Fruit fly (Drosophila melanogaster) whole organism: ENCODE measurements around the gene Nelf-A.

Experiments used
- CG8478 ChIP-seq: fragments of >200 bp; optimal IDR thresholded peaks from 2 replicates; lab custom pipeline; 2018; ENCODE audit warnings: inconsistent platforms
- Dll ChIP-seq: fragments of >200 bp; optimal IDR thresholded peaks from 2 replicates; lab custom pipeline; 2017
- EcR ChIP-seq, 2 experiments: fragments of >200 bp; optimal IDR thresholded peaks; 2 replicates each; lab custom pipeline; 2017; ENCODE audit warnings: missing biosample characterization in 2 of 2, missing genetic modification characterization in 2 of 2, missing genetic modification reagents in 2 of 2
- pan ChIP-seq: fragments of >200 bp; optimal IDR thresholded peaks from 2 replicates; lab custom pipeline; 2017
- psq ChIP-seq: fragments of >200 bp; optimal IDR thresholded peaks from 2 replicates; lab custom pipeline; 2017
- usp ChIP-seq: fragments of >200 bp; optimal IDR thresholded peaks from 2 replicates; lab custom pipeline; 2017; ENCODE audit warnings: missing biosample characterization, missing genetic modification characterization, mixed read lengths

DNA sequence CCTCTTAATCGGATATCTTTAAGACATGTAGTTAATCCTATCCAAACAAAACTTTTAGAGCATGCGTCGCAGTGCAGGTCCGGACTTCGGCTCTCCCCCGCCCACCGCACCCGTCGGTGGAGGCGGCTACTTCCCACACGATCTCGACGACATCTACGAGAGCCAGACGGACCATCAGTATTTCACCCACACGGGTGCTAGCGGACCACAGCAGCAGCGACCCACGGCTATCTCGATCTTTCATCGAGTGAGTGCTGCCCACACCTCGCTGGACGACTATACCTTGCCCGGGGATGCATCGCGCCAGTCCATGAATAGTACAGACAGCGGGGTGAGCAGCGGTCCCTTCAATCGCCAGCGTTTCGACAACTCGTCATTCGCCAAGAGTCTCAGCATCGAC is 21.9 kb upstream of the Nelf-A start:
- TF ChIP-seq pan (lab: Kevin White, UChicago), result no peak
- no peak for TF ChIP-seq psq (lab: Kevin White, UChicago)
- no peak for TF ChIP-seq usp (GFP tag; lab: Kevin White, UChicago)
- no peak for TF ChIP-seq CG8478 (lab: Kevin White, UChicago)
- no peak for TF ChIP-seq EcR (GFP tag; optimal IDR thresholded peaks at IDR 0.05; lab: Kevin White, UChicago)
- no peak for TF ChIP-seq Dll (lab: Kevin White, UChicago)
